Fruit fly (Drosophila melanogaster): ENCODE data around the gene Gr77a.

Gene Gr77a

dm6 chr3L:20710475-20711177 lies 28.6 kb downstream of the Gr77a start (continued):
- TF ChIP-seq CG18599 (GFP tag; optimal IDR thresholded peaks at IDR 0.05) (peak; percentile 54), h (optimal IDR thresholded peaks at IDR 0.05) (no peak), caup (GFP tag; optimal IDR thresholded peaks at IDR 0.05; ENCODE audit: severe bottlenecking) (no peak), CG7786 (GFP tag; optimal IDR thresholded peaks at IDR 0.05) (no peak), Nf-YC (tag; optimal IDR thresholded peaks at IDR 0.05) (no peak), CG33213 (GFP tag; optimal IDR thresholded peaks at IDR 0.05) (no peak), CrebB (tag; optimal IDR thresholded peaks at IDR 0.05) (no peak), CG18619 (GFP tag; optimal IDR thresholded peaks at IDR 0.05) (no peak), CG8359 (GFP tag; optimal IDR thresholded peaks at IDR 0.05; ENCODE audit: borderline replicate concordance) (peak; percentile 14), Adf1 (GFP tag; IDR thresholded peaks at IDR 0.05) (no peak), CG6813 (GFP tag; optimal IDR thresholded peaks at IDR 0.05) (no peak), Dip3 (GFP tag; optimal IDR thresholded peaks at IDR 0.05) (no peak), CG7745 (tag; optimal IDR thresholded peaks at IDR 0.05) (no peak), sima (GFP tag; optimal IDR thresholded peaks at IDR 0.05) (no peak), prd (optimal IDR thresholded peaks at IDR 0.05) (no peak), prd (GFP tag; IDR thresholded peaks at IDR 0.05) (peak; percentile 62; the same call in 1 of the 3 replicates), CG11085 (GFP tag; IDR thresholded peaks at IDR 0.05) (no peak), CG2712 (tag; optimal IDR thresholded peaks at IDR 0.05) (peak; percentile 54), tio (GFP tag; optimal IDR thresholded peaks at IDR 0.05) (peak; percentile 48), CG14965 (GFP tag; optimal IDR thresholded peaks at IDR 0.05; ENCODE audit: borderline replicate concordance) (no peak), Oli (tag; optimal IDR thresholded peaks at IDR 0.05) (peak; percentile 31), dysf (GFP tag; IDR thresholded peaks at IDR 0.05) (peak; percentile 64; the same call in 2 of the 3 replicates), Max (GFP tag; optimal IDR thresholded peaks at IDR 0.05) (no peak), CG11456 (GFP tag; IDR thresholded peaks at IDR 0.05) (no peak), pzg (GFP tag; optimal IDR thresholded peaks at IDR 0.05) (no peak), eve (GFP tag; optimal IDR thresholded peaks at IDR 0.05) (peak in 1 of 2 experiments; percentile 64), CG8765 (GFP tag; IDR thresholded peaks at IDR 0.05) (no peak), cas (GFP tag; IDR thresholded peaks at IDR 0.05) (no peak), CG17186 (GFP tag; optimal IDR thresholded peaks at IDR 0.05) (no peak), psq (GFP tag; optimal IDR thresholded peaks at IDR 0.05) (peak; percentile 14), btn (GFP tag; optimal IDR thresholded peaks at IDR 0.05) (no peak), vvl (GFP tag; IDR thresholded peaks at IDR 0.05) (no peak), CG18262 (tag; optimal IDR thresholded peaks at IDR 0.05) (peak; percentile 58), kay (GFP tag; optimal IDR thresholded peaks at IDR 0.05) (no peak), maf-S (GFP tag; optimal IDR thresholded peaks at IDR 0.05) (no peak), ken (GFP tag; IDR thresholded peaks at IDR 0.05) (no peak), cato (GFP tag; optimal IDR thresholded peaks at IDR 0.05; ENCODE audit: borderline replicate concordance) (no peak), Dp (GFP tag; optimal IDR thresholded peaks at IDR 0.05) (no peak), Opbp (GFP tag; IDR thresholded peaks at IDR 0.05; ENCODE audit: partially characterized antibody) (no peak), CG4328 (GFP tag; optimal IDR thresholded peaks at IDR 0.05) (no peak), pros (GFP tag; optimal IDR thresholded peaks at IDR 0.05) (no peak), Six4 (GFP tag; optimal IDR thresholded peaks at IDR 0.05) (peak; percentile 4), vnd (GFP tag; IDR thresholded peaks at IDR 0.05; ENCODE audit: partially characterized antibody) (no peak), CG6254 (GFP tag; optimal IDR thresholded peaks at IDR 0.05) (peak; percentile 14), ewg (GFP tag; optimal IDR thresholded peaks at IDR 0.05) (peak; percentile 11), CG17568 (GFP tag; optimal IDR thresholded peaks at IDR 0.05) (peak; percentile 21), pum (GFP tag; optimal IDR thresholded peaks at IDR 0.05) (no peak), HmgD (GFP tag; optimal IDR thresholded peaks at IDR 0.05) (no peak), bbx (GFP tag; IDR thresholded peaks at IDR 0.05; ENCODE audit: partially characterized antibody) (no peak), CG10209 (GFP tag; optimal IDR thresholded peaks at IDR 0.05) (no peak)
